Worm (Caenorhabditis elegans) whole organism, L1 larva: ENCODE results near the gene T02G5.15.

Experiments used
- C34B4.2 ChIP-seq: sonication (generic microtip); optimal IDR thresholded peaks from 2 replicates; lab custom pipeline; 2017; ENCODE audit warnings: mild to moderate bottlenecking, missing genetic modification characterization, missing compliant biosample characterization
- alr-1 ChIP-seq: fragments of 200-800 bp; sonication (Bioruptor generic); optimal IDR thresholded peaks from 2 replicates; lab custom pipeline; 2018; ENCODE audit warnings: borderline replicate concordance, mild to moderate bottlenecking, missing genetic modification characterization, missing compliant biosample characterization
- aly-2 ChIP-seq: fragments of 150-350 bp; optimal IDR thresholded peaks from 2 replicates; lab custom pipeline; 2014; ENCODE audit warnings: missing biosample characterization, missing genetic modification characterization
- ama-1 ChIP-seq: fragments of 150-350 bp; optimal IDR thresholded peaks from 2 replicates; lab custom pipeline; 2014
- blmp-1 ChIP-seq: fragments of 150-350 bp; optimal IDR thresholded peaks from 2 replicates; lab custom pipeline; 2014; ENCODE audit warnings: missing biosample characterization, missing genetic modification characterization
- ceh-8 ChIP-seq: fragments of 200-800 bp; sonication (Bioruptor generic); optimal IDR thresholded peaks from 2 replicates; lab custom pipeline; 2018; ENCODE audit warnings: mild to moderate bottlenecking, missing genetic modification characterization, moderate library complexity, missing compliant biosample characterization
- ceh-82 ChIP-seq, 3 experiments: fragments of 150-350 bp in 1 of 3; sonication (generic microtip) in 2 of 3; optimal IDR thresholded peaks; 2 replicates each; lab custom pipeline; 2014 to 2017; ENCODE audit warnings: missing biosample characterization in 3 of 3, missing genetic modification characterization in 3 of 3
- ceh-90 ChIP-seq: sonication (generic microtip); optimal IDR thresholded peaks from 2 replicates; lab custom pipeline; 2016; ENCODE audit warnings: missing genetic modification characterization, missing compliant biosample characterization
- dpl-1 ChIP-seq, 3 experiments: fragments of 150-350 bp in 2 of 3; sonication (generic microtip) in 1 of 3; optimal IDR thresholded peaks; 2 replicates each; lab custom pipeline; 2014 to 2017; ENCODE audit warnings: missing biosample characterization in 3 of 3, missing genetic modification characterization in 3 of 3, missing genetic modification reagents in 3 of 3
- dsc-1 ChIP-seq: sonication (generic microtip); optimal IDR thresholded peaks from 2 replicates; lab custom pipeline; 2016; ENCODE audit warnings: mild to moderate bottlenecking, missing genetic modification characterization, missing compliant biosample characterization
- efl-1 ChIP-seq, 4 experiments: fragments of 150-350 bp; optimal IDR thresholded peaks in 3 of 4; peaks in 1 of 4; 1 replicate in 1 of 4; 2 replicates in 3 of 4; lab custom pipeline; 2014; ENCODE audit warnings: missing biosample characterization in 2 of 4, missing genetic modification characterization in 2 of 4, missing genetic modification reagents in 2 of 4
- efl-3 ChIP-seq: fragments of 200-800 bp; sonication (Bioruptor generic); optimal IDR thresholded peaks from 2 replicates; lab custom pipeline; 2018; ENCODE audit warnings: mild to moderate bottlenecking, missing genetic modification characterization, missing compliant biosample characterization
- egl-13 ChIP-seq: sonication (generic microtip); optimal IDR thresholded peaks from 2 replicates; lab custom pipeline; 2016; ENCODE audit warnings: missing genotype, missing genetic modification reagents, missing genetic modification characterization, missing compliant biosample characterization
- egl-27 ChIP-seq, 2 experiments: fragments of 150-350 bp in 1 of 2; sonication (generic microtip); optimal IDR thresholded peaks; 3 replicates each; lab custom pipeline; 2017 to 2018; ENCODE audit warnings: missing biosample characterization in 2 of 2, missing genetic modification characterization in 2 of 2, missing genetic modification reagents in 2 of 2
- elt-3 ChIP-seq, 6 experiments: fragments of 150-350 bp in 1 of 6; sonication (generic microtip); optimal IDR thresholded peaks; 2 replicates each; lab custom pipeline; 2017 to 2018; ENCODE audit warnings: missing biosample characterization in 6 of 6, missing genetic modification characterization in 6 of 6, inconsistent platforms in 1 of 6
- fkh-10 ChIP-seq: sonication (generic microtip); optimal IDR thresholded peaks from 2 replicates; lab custom pipeline; 2017; ENCODE audit warnings: missing biosample characterization, missing genetic modification reagents, missing genetic modification characterization
- fkh-4 ChIP-seq: sonication (generic microtip); optimal IDR thresholded peaks from 2 replicates; lab custom pipeline; 2016; ENCODE audit warnings: missing compliant biosample characterization, missing genetic modification characterization, borderline replicate concordance
- fos-1 ChIP-seq: fragments of 150-350 bp; optimal IDR thresholded peaks from 2 replicates; lab custom pipeline; 2014; ENCODE audit warnings: missing biosample characterization, missing genetic modification characterization
- hlh-17 ChIP-seq: fragments of 200-800 bp; sonication (Bioruptor generic); optimal IDR thresholded peaks from 2 replicates; lab custom pipeline; 2018; ENCODE audit warnings: missing genetic modification characterization, mild to moderate bottlenecking, missing compliant biosample characterization, moderate library complexity, borderline replicate concordance
- irx-1 ChIP-seq: sonication (generic microtip); optimal IDR thresholded peaks from 2 replicates; lab custom pipeline; 2016; ENCODE audit warnings: missing genetic modification characterization, missing compliant biosample characterization
- isw-1 ChIP-seq: fragments of 200-800 bp; sonication (Bioruptor generic); IDR thresholded peaks from 2 replicates; pipeline ENCODE4 v1.3.6; 2022; ENCODE audit warnings: missing genetic modification characterization, missing compliant biosample characterization
- jun-1 ChIP-seq: fragments of 150-350 bp; optimal IDR thresholded peaks from 2 replicates; lab custom pipeline; 2014; ENCODE audit warnings: missing biosample characterization, missing genetic modification reagents, missing genetic modification characterization
- lin-13 ChIP-seq: fragments of 150-350 bp; optimal IDR thresholded peaks from 2 replicates; lab custom pipeline; 2014; ENCODE audit warnings: missing biosample characterization, missing genetic modification reagents, missing genetic modification characterization
- lin-15B ChIP-seq: fragments of 150-350 bp; sonication (generic microtip); optimal IDR thresholded peaks from 3 replicates; lab custom pipeline; 2014; ENCODE audit warnings: missing biosample characterization, missing genetic modification characterization
- lin-39 ChIP-seq: fragments of 150-350 bp; optimal IDR thresholded peaks from 2 replicates; lab custom pipeline; 2014; ENCODE audit warnings: missing biosample characterization, missing genetic modification reagents, missing genetic modification characterization
- lir-3 ChIP-seq: sonication (generic microtip); optimal IDR thresholded peaks from 2 replicates; lab custom pipeline; 2016; ENCODE audit warnings: mild to moderate bottlenecking, missing genetic modification characterization, moderate library complexity, missing compliant biosample characterization; ENCODE audit not compliant: poor library complexity
- lsy-2 ChIP-seq, 2 experiments: fragments of 150-350 bp; optimal IDR thresholded peaks; 2 replicates each; lab custom pipeline; 2014; ENCODE audit warnings: missing biosample characterization in 2 of 2, missing genetic modification characterization in 2 of 2
- mab-9 ChIP-seq: fragments of 200-800 bp; sonication (Bioruptor generic); IDR thresholded peaks from 2 replicates; pipeline ENCODE4 v1.3.6; 2022; ENCODE audit warnings: missing genetic modification reagents, missing genetic modification characterization, missing compliant biosample characterization
- mdl-1 ChIP-seq, 2 experiments: fragments of 150-350 bp; optimal IDR thresholded peaks; 2 replicates each; lab custom pipeline; 2014 to 2017; ENCODE audit warnings: missing biosample characterization in 2 of 2, missing genetic modification characterization in 2 of 2, inconsistent platforms in 1 of 2
- mef-2 ChIP-seq: fragments of 150-350 bp; optimal IDR thresholded peaks from 2 replicates; lab custom pipeline; 2014; ENCODE audit warnings: missing biosample characterization, missing genetic modification characterization
- mep-1 ChIP-seq: fragments of 150-350 bp; optimal IDR thresholded peaks from 2 replicates; lab custom pipeline; 2014; ENCODE audit warnings: missing biosample characterization, missing genetic modification characterization
- nhr-11 ChIP-seq: fragments of 150-350 bp; optimal IDR thresholded peaks from 2 replicates; lab custom pipeline; 2014; ENCODE audit warnings: missing biosample characterization, missing genetic modification characterization
- nhr-12 ChIP-seq: sonication (generic microtip); optimal IDR thresholded peaks from 2 replicates; lab custom pipeline; 2017; ENCODE audit warnings: missing biosample characterization, missing genetic modification characterization
- nhr-28 ChIP-seq: fragments of 150-350 bp; optimal IDR thresholded peaks from 2 replicates; lab custom pipeline; 2014; ENCODE audit warnings: missing biosample characterization, missing genetic modification characterization
- nhr-47 ChIP-seq: sonication (generic microtip); optimal IDR thresholded peaks from 2 replicates; lab custom pipeline; 2016; ENCODE audit warnings: mild to moderate bottlenecking, missing genetic modification characterization, moderate library complexity, missing compliant biosample characterization
- nhr-71 ChIP-seq: sonication (generic microtip); optimal IDR thresholded peaks from 2 replicates; lab custom pipeline; 2016; ENCODE audit warnings: mild to moderate bottlenecking, missing genetic modification characterization, moderate library complexity, missing compliant biosample characterization
- nhr-77 ChIP-seq: fragments of 150-350 bp; optimal IDR thresholded peaks from 2 replicates; lab custom pipeline; 2014; ENCODE audit warnings: missing biosample characterization, missing genetic modification characterization
- nhr-85 ChIP-seq: sonication (generic microtip); peaks from one replicate; lab custom pipeline; 2016; ENCODE audit warnings: missing genetic modification characterization, inconsistent platforms, missing compliant biosample characterization
- nhr-90 ChIP-seq: sonication (generic microtip); optimal IDR thresholded peaks from 2 replicates; lab custom pipeline; 2016; ENCODE audit warnings: mild to moderate bottlenecking, missing genetic modification characterization, missing compliant biosample characterization; ENCODE audit not compliant: poor library complexity
- pqm-1 ChIP-seq: sonication (generic microtip); optimal IDR thresholded peaks from 3 replicates; lab custom pipeline; 2017; ENCODE audit warnings: missing biosample characterization, missing genetic modification characterization
- skn-1 ChIP-seq: fragments of 150-350 bp; optimal IDR thresholded peaks from 2 replicates; lab custom pipeline; 2014; ENCODE audit warnings: missing biosample characterization, missing genetic modification characterization
- snpc-4 ChIP-seq: fragments of 150-350 bp; optimal IDR thresholded peaks from 2 replicates; lab custom pipeline; 2014; ENCODE audit warnings: missing biosample characterization, missing genetic modification characterization
- sox-4 ChIP-seq: sonication (generic microtip); optimal IDR thresholded peaks from 2 replicates; lab custom pipeline; 2016; ENCODE audit warnings: missing genetic modification characterization, missing compliant biosample characterization
- sptf-1 ChIP-seq: fragments of 150-350 bp; optimal IDR thresholded peaks from 2 replicates; lab custom pipeline; 2014; ENCODE audit warnings: missing biosample characterization, missing genetic modification characterization
- sup-37 ChIP-seq: fragments of 200-800 bp; sonication (Bioruptor generic); optimal IDR thresholded peaks from 2 replicates; lab custom pipeline; 2018; ENCODE audit warnings: mild to moderate bottlenecking, missing genetic modification characterization, missing compliant biosample characterization
- swsn-7 ChIP-seq: sonication (generic microtip); optimal IDR thresholded peaks from 2 replicates; lab custom pipeline; 2016; ENCODE audit warnings: missing genetic modification characterization, missing compliant biosample characterization
- tlp-1 ChIP-seq: fragments of 150-350 bp; optimal IDR thresholded peaks from 2 replicates; lab custom pipeline; 2014; ENCODE audit warnings: missing biosample characterization, missing genetic modification characterization
- unc-30 ChIP-seq: sonication (generic microtip); optimal IDR thresholded peaks from 2 replicates; lab custom pipeline; 2017; ENCODE audit warnings: missing biosample characterization, missing genetic modification characterization
- unc-62 ChIP-seq: fragments of 150-350 bp; optimal IDR thresholded peaks from 2 replicates; lab custom pipeline; 2014; ENCODE audit warnings: missing biosample characterization, missing genetic modification reagents, missing genetic modification characterization
- unc-86 ChIP-seq: sonication (generic microtip); optimal IDR thresholded peaks from 2 replicates; lab custom pipeline; 2016; ENCODE audit warnings: missing genetic modification characterization, missing compliant biosample characterization
- unc-98 ChIP-seq: fragments of 200-800 bp; sonication (Bioruptor generic); IDR thresholded peaks from 2 replicates; pipeline ENCODE4 v1.3.6; 2022; ENCODE audit warnings: missing genetic modification characterization, missing compliant biosample characterization
- zag-1 ChIP-seq: fragments of 150-350 bp; optimal IDR thresholded peaks from 2 replicates; lab custom pipeline; 2014; ENCODE audit warnings: missing biosample characterization, missing genetic modification characterization

Gene T02G5.15

ce11 chrII:7122661-7123418 lies 38.7 kb downstream of the T02G5.15 start, which contains the start of gene F10E7.11:
Gene F10E7.11, minus strand, starts transcription at chrII:7122892.
- TF ChIP-seq nhr-71 (tag; lab: Kevin White, UChicago): peak; percentile 19
- no peak for TF ChIP-seq tlp-1 (tag; lab: Kevin White, UChicago)
- TF ChIP-seq mab-9 (GFP tag; lab: Robert Waterston, UW): no peak
- peak; percentile 38 for TF ChIP-seq dsc-1 (tag; lab: Kevin White, UChicago)
- no peak for TF ChIP-seq blmp-1
- no peak for TF ChIP-seq pqm-1 (tag; lab: Kevin White, UChicago)
- no peak for TF ChIP-seq efl-3 (GFP tag; lab: Kevin White, UChicago)
- TF ChIP-seq aly-2 (tag; lab: Kevin White, UChicago): no peak
- peak in 1 of 3 experiments; percentile 11 for TF ChIP-seq ceh-82 (tag; optimal IDR thresholded peaks at IDR 0.05; lab: Kevin White, UChicago)
- TF ChIP-seq skn-1 (tag; lab: Kevin White, UChicago): no peak
- TF ChIP-seq ama-1 (lab: Kevin White, UChicago): no peak
- no peak for TF ChIP-seq egl-27 (tag; optimal IDR thresholded peaks at IDR 0.05; lab: Kevin White, UChicago)
- TF ChIP-seq fkh-4 (tag; lab: Kevin White, UChicago): no peak
- no peak for TF ChIP-seq nhr-90 (tag; lab: Kevin White, UChicago)
- no peak for TF ChIP-seq isw-1 (GFP tag; lab: Robert Waterston, UW)
- TF ChIP-seq mdl-1 (tag; optimal IDR thresholded peaks at IDR 0.05; lab: Kevin White, UChicago): no peak
- peak; percentile 14 to 41 for TF ChIP-seq lsy-2 (tag; optimal IDR thresholded peaks at IDR 0.05; lab: Kevin White, UChicago)
- TF ChIP-seq lin-13: no peak
- no peak for TF ChIP-seq lin-39 (tag; lab: Kevin White, UChicago)
- no peak for TF ChIP-seq unc-98 (GFP tag; lab: Robert Waterston, UW)
- TF ChIP-seq swsn-7: peak; percentile 16
- TF ChIP-seq mep-1: no peak
- TF ChIP-seq jun-1 (tag; lab: Kevin White, UChicago): no peak
- no peak for TF ChIP-seq nhr-12 (tag; lab: Kevin White, UChicago)
- no peak for TF ChIP-seq irx-1 (tag; lab: Kevin White, UChicago)
- no peak for TF ChIP-seq fkh-10 (GFP tag; lab: Kevin White, UChicago)
- no peak for TF ChIP-seq nhr-11 (tag; lab: Kevin White, UChicago)
- TF ChIP-seq egl-13: peak; percentile 38
- TF ChIP-seq efl-1 (optimal IDR thresholded peaks at IDR 0.05; lab: Kevin White, UChicago): peak in 1 of 2 experiments; percentile 6
- peak in 1 of 2 experiments; percentile 82 for TF ChIP-seq efl-1 (GFP tag; optimal IDR thresholded peaks at IDR 0.05 in 1 of 2; lab: Kevin White, UChicago)
- TF ChIP-seq sox-4 (tag; lab: Kevin White, UChicago): no peak
- no peak for TF ChIP-seq nhr-77
- TF ChIP-seq sup-37 (GFP tag; lab: Kevin White, UChicago): no peak
- TF ChIP-seq nhr-47 (tag; lab: Kevin White, UChicago): peak; percentile 55
- no peak for TF ChIP-seq hlh-17 (GFP tag; lab: Kevin White, UChicago)
- TF ChIP-seq lir-3 (tag; lab: Kevin White, UChicago): no peak
- no peak for TF ChIP-seq mef-2 (tag; lab: Kevin White, UChicago)
- TF ChIP-seq ceh-8 (GFP tag; lab: Kevin White, UChicago): no peak
- TF ChIP-seq nhr-28 (tag; lab: Kevin White, UChicago): no peak
- TF ChIP-seq unc-86: peak; percentile 37
- TF ChIP-seq alr-1 (tag; lab: Kevin White, UChicago): no peak
- TF ChIP-seq snpc-4 (tag; lab: Kevin White, UChicago): no peak
- no peak for TF ChIP-seq fos-1 (tag; lab: Kevin White, UChicago)
- no peak for TF ChIP-seq unc-62 (GFP tag; lab: Kevin White, UChicago)
- peak in 1 of 3 experiments; percentile 15 for TF ChIP-seq dpl-1 (GFP tag; optimal IDR thresholded peaks at IDR 0.05; lab: Kevin White, UChicago)
- TF ChIP-seq elt-3 (tag; optimal IDR thresholded peaks at IDR 0.05; lab: Kevin White, UChicago): no peak
- TF ChIP-seq ceh-90 (tag; lab: Kevin White, UChicago): no peak
- TF ChIP-seq unc-30 (tag; lab: Kevin White, UChicago): no peak
- no peak for TF ChIP-seq sptf-1
- no peak for TF ChIP-seq zag-1 (tag; lab: Kevin White, UChicago)
- no peak for TF ChIP-seq C34B4.2 (tag; lab: Kevin White, UChicago)
- peak; percentile 11 for TF ChIP-seq lin-15B (tag; lab: Kevin White, UChicago)
- peak; percentile 40 for TF ChIP-seq nhr-85 (tag; lab: Kevin White, UChicago)
